Worm (Caenorhabditis elegans): ENCODE measurements around the gene ZK1248.17.

- TF ChIP-seq tbx-37 (GFP tag; conservative IDR thresholded peaks at IDR 0.05): no peak
- TF ChIP-seq ama-1 (optimal IDR thresholded peaks at IDR 0.05): no peak
- TF ChIP-seq scrt-1 (GFP tag; IDR thresholded peaks at IDR 0.05): no peak
- no peak for TF ChIP-seq hmbx-1 (tag; optimal IDR thresholded peaks at IDR 0.05)
- TF ChIP-seq flt-1 (GFP tag; IDR thresholded peaks at IDR 0.05): no peak
- TF ChIP-seq ceh-13 (GFP tag; optimal IDR thresholded peaks at IDR 0.05): no peak
- TF ChIP-seq ets-7 (tag; optimal IDR thresholded peaks at IDR 0.05): no peak
- no peak for TF ChIP-seq sea-1 (GFP tag; conservative IDR thresholded peaks at IDR 0.05)
- TF ChIP-seq B0310.2 (tag; optimal IDR thresholded peaks at IDR 0.05): no peak
- no peak for TF ChIP-seq hnd-1 (tag; optimal IDR thresholded peaks at IDR 0.05)
- TF ChIP-seq ceh-36 (tag; optimal IDR thresholded peaks at IDR 0.05): no peak
- TF ChIP-seq hmg-4 (GFP tag; optimal IDR thresholded peaks at IDR 0.05): no peak
Observed at ce11 chrII:5872414-5872813, 27.1 kb upstream of the ZK1248.17 start.
